Fruit fly (Drosophila melanogaster): ENCODE measurements around the gene CG5245.

The CG5245 gene

dm6 chr3R:12402935-12403334, 26.4 kb upstream of the CG5245 start (continued):
- TF ChIP-seq CG32772 (GFP tag; IDR thresholded peaks at IDR 0.05) (peak; percentile 88), CG33213 (GFP tag; optimal IDR thresholded peaks at IDR 0.05) (peak; percentile 99), CG2875 (GFP tag; optimal IDR thresholded peaks at IDR 0.05) (peak; percentile 94), Lhr (GFP tag; optimal IDR thresholded peaks at IDR 0.05) (peak; percentile 92), Hr78 (GFP tag; optimal IDR thresholded peaks at IDR 0.05) (peak in 1 of 2 experiments; percentile 89), Ets65A (GFP tag) (peak; percentile 98), stc (GFP tag; IDR thresholded peaks at IDR 0.05) (peak; percentile 97), ewg (GFP tag; optimal IDR thresholded peaks at IDR 0.05) (peak; percentile 90), CG18011 (GFP tag; optimal IDR thresholded peaks at IDR 0.05) (peak; percentile 84), sima (GFP tag; optimal IDR thresholded peaks at IDR 0.05) (peak; percentile 91), fd96Cb (tag; optimal IDR thresholded peaks at IDR 0.05) (peak; percentile 99), corto (GFP tag; optimal IDR thresholded peaks at IDR 0.05) (peak; percentile 82), CG16779 (GFP tag; IDR thresholded peaks at IDR 0.05) (peak; percentile 92), nerfin-1 (tag; optimal IDR thresholded peaks at IDR 0.05) (peak; percentile 98), H2.0 (GFP tag; IDR thresholded peaks at IDR 0.05) (peak; percentile 96), CG4360 (GFP tag; IDR thresholded peaks at IDR 0.05) (peak; percentile 82), CG34376 (GFP tag; optimal IDR thresholded peaks at IDR 0.05) (peak; percentile 100), CG8765 (GFP tag; IDR thresholded peaks at IDR 0.05) (peak; percentile 91), CG11696 (GFP tag; IDR thresholded peaks at IDR 0.05) (peak; percentile 95), CG32767 (GFP tag; IDR thresholded peaks at IDR 0.05) (peak; percentile 93), pum (GFP tag; optimal IDR thresholded peaks at IDR 0.05) (peak; percentile 90), CG10274 (GFP tag; optimal IDR thresholded peaks at IDR 0.05) (peak; percentile 95), br (optimal IDR thresholded peaks at IDR 0.05) (no peak), NC2α (GFP tag; optimal IDR thresholded peaks at IDR 0.05) (peak; percentile 91), dimm (GFP tag; IDR thresholded peaks at IDR 0.05) (peak; percentile 86), usp (GFP tag; optimal IDR thresholded peaks at IDR 0.05) (no peak), dan (GFP tag; IDR thresholded peaks at IDR 0.05) (peak; percentile 47; the same call in 1 of the 2 replicates), slp2 (GFP tag; optimal IDR thresholded peaks at IDR 0.05) (peak; percentile 93), jing (GFP tag; optimal IDR thresholded peaks at IDR 0.05) (peak; percentile 93), jigr1 (GFP tag; IDR thresholded peaks at IDR 0.05) (peak; percentile 76; the same call in 2 of the 3 replicates), nom (GFP tag; optimal IDR thresholded peaks at IDR 0.05) (peak; percentile 99), CG15269 (tag; optimal IDR thresholded peaks at IDR 0.05) (peak; percentile 98), insv (GFP tag; optimal IDR thresholded peaks at IDR 0.05) (peak; percentile 22 to 79), ro (GFP tag; IDR thresholded peaks at IDR 0.05) (peak; percentile 63), CG12744 (GFP tag; optimal IDR thresholded peaks at IDR 0.05) (peak; percentile 94), CG12155 (GFP tag; optimal IDR thresholded peaks at IDR 0.05) (peak; percentile 96), ase (GFP tag; IDR thresholded peaks at IDR 0.05) (peak; percentile 94), Max (GFP tag; optimal IDR thresholded peaks at IDR 0.05) (peak; percentile 100), cas (GFP tag; IDR thresholded peaks at IDR 0.05) (peak; percentile 89), CG2712 (tag; optimal IDR thresholded peaks at IDR 0.05) (peak; percentile 99), CG17186 (GFP tag; optimal IDR thresholded peaks at IDR 0.05) (peak; percentile 97), vnd (GFP tag; IDR thresholded peaks at IDR 0.05; ENCODE audit: partially characterized antibody) (no peak), CG31365 (tag; optimal IDR thresholded peaks at IDR 0.05) (peak; percentile 90), CG9932 (GFP tag; IDR thresholded peaks at IDR 0.05) (no peak; the same call in 1 of the 2 replicates), sc (optimal IDR thresholded peaks at IDR 0.05) (no peak), sc (GFP tag; optimal IDR thresholded peaks at IDR 0.05) (peak; percentile 94), NfI (GFP tag; optimal IDR thresholded peaks at IDR 0.05) (peak; percentile 97), Stat92E (GFP tag; optimal IDR thresholded peaks at IDR 0.05) (peak in 1 of 3 experiments; percentile 95), Dref (GFP tag; IDR thresholded peaks at IDR 0.05) (peak; percentile 52), hth (optimal IDR thresholded peaks at IDR 0.05) (no peak), CG31441 (GFP tag; IDR thresholded peaks at IDR 0.05) (peak; percentile 99), crc (GFP tag; optimal IDR thresholded peaks at IDR 0.05) (peak; percentile 91)

Data from whole organism, embryonic.